Worm (Caenorhabditis elegans) whole organism, L1 larva: Measurements from ENCODE around the gene srw-7.

Experiments used
- alr-1 ChIP-seq: fragments of 200-800 bp; sonication (Bioruptor generic); optimal IDR thresholded peaks from 2 replicates; lab custom pipeline; 2018; ENCODE audit warnings: borderline replicate concordance, mild to moderate bottlenecking, missing genetic modification characterization, missing compliant biosample characterization
- ceh-63 ChIP-seq: fragments of 200-800 bp; sonication (Bioruptor generic); optimal IDR thresholded peaks from 2 replicates; lab custom pipeline; 2018; ENCODE audit warnings: mild to moderate bottlenecking, missing genetic modification characterization, missing compliant biosample characterization
- elt-3 ChIP-seq, 6 experiments: fragments of 150-350 bp in 1 of 6; sonication (generic microtip); optimal IDR thresholded peaks; 2 replicates each; lab custom pipeline; 2017 to 2018; ENCODE audit warnings: missing biosample characterization in 6 of 6, missing genetic modification characterization in 6 of 6, inconsistent platforms in 1 of 6
- fos-1 ChIP-seq: fragments of 150-350 bp; optimal IDR thresholded peaks from 2 replicates; lab custom pipeline; 2014; ENCODE audit warnings: missing biosample characterization, missing genetic modification characterization
- lin-15B ChIP-seq: fragments of 150-350 bp; sonication (generic microtip); optimal IDR thresholded peaks from 3 replicates; lab custom pipeline; 2014; ENCODE audit warnings: missing biosample characterization, missing genetic modification characterization
- nhr-20 ChIP-seq: sonication (generic microtip); optimal IDR thresholded peaks from 2 replicates; lab custom pipeline; 2016; ENCODE audit warnings: mild to moderate bottlenecking, missing genetic modification characterization, missing compliant biosample characterization
- pag-3 ChIP-seq: sonication (generic microtip); optimal IDR thresholded peaks from 2 replicates; lab custom pipeline; 2017; ENCODE audit warnings: missing genetic modification characterization, mild to moderate bottlenecking, missing compliant biosample characterization, antibody characterized with exemption, borderline replicate concordance; ENCODE audit not compliant: insufficient read depth
- ztf-4 ChIP-seq: fragments of 150-350 bp; optimal IDR thresholded peaks from 2 replicates; lab custom pipeline; 2014; ENCODE audit warnings: missing biosample characterization, missing genetic modification characterization

DNA sequence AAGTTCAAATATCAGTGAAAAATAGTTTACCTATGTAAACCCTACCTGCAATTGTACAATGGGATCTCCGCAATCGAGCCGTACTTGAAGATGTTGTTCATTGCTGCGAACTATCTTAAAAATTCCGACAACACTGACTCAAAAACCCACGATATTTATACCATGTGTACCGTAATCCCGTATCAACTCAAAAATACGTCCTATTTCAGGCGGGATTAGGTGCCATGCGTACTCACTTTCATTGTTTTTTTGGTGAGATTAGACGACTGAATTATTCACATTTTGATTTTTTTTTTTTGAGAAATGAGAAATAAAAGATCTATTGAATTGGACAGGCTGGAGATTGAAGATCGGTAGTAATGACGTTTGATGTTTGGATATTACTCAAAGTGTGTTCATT is 5.7 kb upstream of the srw-7 start, which contains the start of gene srt-30:
- no peak for TF ChIP-seq nhr-20 (tag; lab: Kevin White, UChicago)
- TF ChIP-seq ztf-4: no peak
- TF ChIP-seq fos-1 (tag; lab: Kevin White, UChicago): no peak
- TF ChIP-seq alr-1 (tag; lab: Kevin White, UChicago): no peak
- TF ChIP-seq lin-15B: no peak
- no peak for TF ChIP-seq pag-3 (tag; lab: Kevin White, UChicago)
- no peak for TF ChIP-seq ceh-63 (GFP tag; lab: Kevin White, UChicago)
- TF ChIP-seq elt-3 (tag; optimal IDR thresholded peaks at IDR 0.05; lab: Kevin White, UChicago): no peak
